Worm (Caenorhabditis elegans): ENCODE measurements around the gene str-255.

The str-255 gene

DNA sequence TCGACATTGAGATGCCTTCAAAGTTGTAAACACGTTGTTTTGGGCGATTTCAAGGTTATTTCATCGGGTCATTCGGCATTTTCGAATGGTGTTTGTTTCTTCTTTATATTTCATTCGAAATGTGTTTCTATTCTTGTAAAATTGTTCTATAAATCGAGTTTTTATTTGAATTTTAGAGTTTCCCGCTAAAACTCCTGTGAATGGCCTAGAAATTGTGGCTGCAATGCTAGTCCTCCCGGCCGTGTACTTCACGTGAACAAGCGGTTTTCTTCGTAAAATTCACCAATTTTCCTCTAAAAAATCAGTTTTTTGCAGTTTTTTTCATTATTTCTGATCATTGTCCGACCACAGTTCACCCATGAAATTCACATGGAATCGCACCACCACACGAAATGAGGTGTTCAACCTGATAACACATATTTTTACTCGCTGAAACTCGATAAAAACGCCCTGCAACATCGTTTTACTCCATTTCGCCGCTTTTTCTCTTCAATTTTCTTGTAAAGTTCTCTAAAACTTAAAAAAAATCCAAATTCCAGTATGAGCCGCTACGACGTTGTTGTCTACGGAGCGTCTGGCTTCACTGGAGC is 36.5 kb downstream of the str-255 start, which contains the start of gene ldp-1:
Gene ldp-1, plus strand, starts transcription at position 540 of the 590 bp plus-strand sequence.
- TF ChIP-seq ets-4 (tag; optimal IDR thresholded peaks at IDR 0.05) = peak; percentile 71
- peak; percentile 76 for TF ChIP-seq tbx-7 (tag; optimal IDR thresholded peaks at IDR 0.05)
- no peak for TF ChIP-seq hlh-30 (tag; optimal IDR thresholded peaks at IDR 0.05; ENCODE audit: insufficient read depth)
- TF ChIP-seq unc-3 (GFP tag; conservative IDR thresholded peaks at IDR 0.05) = no peak
- TF ChIP-seq unc-3 (tag; optimal IDR thresholded peaks at IDR 0.05) = peak; percentile 19
- no peak for TF ChIP-seq C38D4.7 (GFP tag; optimal IDR thresholded peaks at IDR 0.05)
- no peak for TF ChIP-seq ceh-45 (GFP tag; IDR thresholded peaks at IDR 0.05)
- no peak for TF ChIP-seq pat-9 (tag; optimal IDR thresholded peaks at IDR 0.05)
- no peak for TF ChIP-seq madf-2 (tag; optimal IDR thresholded peaks at IDR 0.05)
- TF ChIP-seq ceh-14 (tag; optimal IDR thresholded peaks at IDR 0.05) = peak; percentile 7
- peak; percentile 25 for TF ChIP-seq unc-42 (tag; optimal IDR thresholded peaks at IDR 0.05)
- TF ChIP-seq elt-4 (tag; optimal IDR thresholded peaks at IDR 0.05) = no peak
- TF ChIP-seq fax-1 (tag; optimal IDR thresholded peaks at IDR 0.05) = peak; percentile 55
- peak; percentile 89 for TF ChIP-seq ceh-31 (tag; optimal IDR thresholded peaks at IDR 0.05)
- no peak for TF ChIP-seq ceh-24 (tag; optimal IDR thresholded peaks at IDR 0.05)
- peak; percentile 3 for TF ChIP-seq hlh-8 (tag; optimal IDR thresholded peaks at IDR 0.05)
- TF ChIP-seq K02D7.2 (tag; optimal IDR thresholded peaks at IDR 0.05) = no peak
- TF ChIP-seq zip-5 (tag; optimal IDR thresholded peaks at IDR 0.05) = peak; percentile 48
- TF ChIP-seq rnt-1 (tag; optimal IDR thresholded peaks at IDR 0.05) = peak; percentile 39
- TF ChIP-seq tbx-2 (tag; optimal IDR thresholded peaks at IDR 0.05) = peak; percentile 70
- TF ChIP-seq ceh-6 (GFP tag; optimal IDR thresholded peaks at IDR 0.05) = no peak
- TF ChIP-seq ceh-9 (tag; optimal IDR thresholded peaks at IDR 0.05) = no peak
- peak; percentile 76 for TF ChIP-seq ceh-2 (tag; optimal IDR thresholded peaks at IDR 0.05)
- no peak for TF ChIP-seq Y22D7AL.16 (tag; optimal IDR thresholded peaks at IDR 0.05)
- no peak for TF ChIP-seq unc-86 (tag; optimal IDR thresholded peaks at IDR 0.05)
- peak; percentile 92 for TF ChIP-seq C08G9.2 (tag; optimal IDR thresholded peaks at IDR 0.05)
- no peak for TF ChIP-seq nhr-232 (tag; optimal IDR thresholded peaks at IDR 0.05)
- peak; percentile 69 for TF ChIP-seq mec-3 (tag; optimal IDR thresholded peaks at IDR 0.05; ENCODE audit: borderline replicate concordance)
- peak; percentile 8 for TF ChIP-seq ceh-34 (tag; optimal IDR thresholded peaks at IDR 0.05)
- TF ChIP-seq ref-2 (tag; optimal IDR thresholded peaks at IDR 0.05) = peak; percentile 63

ce11 chrV:2126554-2126953 is 37.1 kb downstream of the str-255 start:
- TF ChIP-seq pha-4 (tag; optimal IDR thresholded peaks at IDR 0.05) (no peak), zip-5 (tag; optimal IDR thresholded peaks at IDR 0.05) (no peak), pax-1 (tag; optimal IDR thresholded peaks at IDR 0.05) (no peak), mec-3 (tag; optimal IDR thresholded peaks at IDR 0.05; ENCODE audit: borderline replicate concordance) (no peak), pros-1 (tag; optimal IDR thresholded peaks at IDR 0.05) (no peak), pat-9 (tag; optimal IDR thresholded peaks at IDR 0.05) (no peak)

DNA sequence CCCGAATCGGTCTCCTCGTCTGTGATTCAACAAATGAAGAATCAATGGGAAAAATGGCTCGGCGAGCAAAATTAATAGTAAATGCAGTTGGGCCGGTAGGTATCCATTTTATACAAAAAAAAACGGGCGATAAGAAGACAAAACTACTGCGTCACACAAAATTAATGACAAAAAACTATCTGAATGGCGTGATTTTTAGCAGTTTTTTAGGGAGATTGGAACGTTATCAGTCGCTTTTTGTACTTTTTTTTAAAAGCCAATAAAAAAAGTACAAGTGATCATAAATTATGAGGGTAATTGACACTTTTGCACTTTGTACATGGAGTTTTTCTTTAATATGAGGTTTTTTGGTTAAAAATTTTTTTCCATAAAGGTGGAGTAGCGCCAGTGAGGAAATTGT is 40.5 kb downstream of the str-255 start:
- no peak for TF ChIP-seq ahr-1 (tag; optimal IDR thresholded peaks at IDR 0.05)
- no peak for TF ChIP-seq mec-3 (tag; optimal IDR thresholded peaks at IDR 0.05; ENCODE audit: borderline replicate concordance)

- TF ChIP-seq elt-4 (tag; optimal IDR thresholded peaks at IDR 0.05) (no peak), elt-2 (tag; optimal IDR thresholded peaks at IDR 0.05) (peak; percentile 6)
These were observed 41.1 kb downstream of the str-255 start, which contains the start of gene F22F7.2 for ce11 chrV:2122517-2122916. Gene F22F7.2 (plus strand): TSS chrV:2122782.

DNA sequence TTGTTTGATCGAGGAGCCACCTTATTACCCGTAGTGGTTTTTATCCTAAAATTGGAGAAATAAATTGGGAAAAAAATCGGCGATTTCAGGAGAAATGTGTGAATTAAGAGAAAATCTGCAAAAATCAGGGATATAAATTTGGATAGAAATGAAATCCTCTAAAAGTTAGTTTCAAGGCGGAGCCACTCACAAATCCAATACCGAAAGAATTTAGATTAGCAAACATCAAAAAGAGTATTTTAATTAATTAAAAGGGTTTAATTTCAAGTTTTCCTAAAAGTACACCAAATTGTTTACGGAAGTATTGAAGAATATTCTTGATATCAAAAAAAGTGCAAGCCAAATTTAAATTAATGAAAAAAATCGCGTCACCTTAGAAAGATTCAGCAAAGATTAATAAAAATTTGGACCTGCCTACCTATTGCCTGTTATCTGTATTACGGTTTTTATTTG is 41.7 kb downstream of the str-255 start, which contains the start of gene F22F7.8:
Gene F22F7.8, minus strand, starts transcription at position 51 of the 453 bp plus-strand sequence.
- TF ChIP-seq unc-3 (GFP tag; conservative IDR thresholded peaks at IDR 0.05) (no peak), unc-3 (tag; optimal IDR thresholded peaks at IDR 0.05) (no peak), pros-1 (tag; optimal IDR thresholded peaks at IDR 0.05) (no peak), eyg-1 (tag; optimal IDR thresholded peaks at IDR 0.05) (no peak), C38D4.7 (GFP tag; optimal IDR thresholded peaks at IDR 0.05) (no peak), pha-2 (tag; optimal IDR thresholded peaks at IDR 0.05) (no peak), hlh-8 (tag; optimal IDR thresholded peaks at IDR 0.05) (no peak), C08G9.2 (tag; optimal IDR thresholded peaks at IDR 0.05) (no peak), tbx-7 (tag; optimal IDR thresholded peaks at IDR 0.05) (no peak)
